Worm (Caenorhabditis elegans) whole organism, L4 larva: ENCODE data around the gene srh-272.

Experiments used
- F10B5.3 ChIP-seq: sonication (generic microtip); optimal IDR thresholded peaks from 2 replicates; lab custom pipeline; 2016; ENCODE audit warnings: mild to moderate bottlenecking, missing genetic modification characterization, missing compliant biosample characterization
- F49E8.2 ChIP-seq: sonication (generic microtip); optimal IDR thresholded peaks from 2 replicates; lab custom pipeline; 2016; ENCODE audit warnings: missing compliant biosample characterization, mild to moderate bottlenecking, missing genetic modification characterization, borderline replicate concordance
- T20F7.1 ChIP-seq: fragments of 200-800 bp; sonication (Bioruptor generic); optimal IDR thresholded peaks from 2 replicates; lab custom pipeline; 2018; ENCODE audit warnings: mild to moderate bottlenecking, missing genetic modification characterization, missing compliant biosample characterization
- Y48G9A.11 ChIP-seq: fragments of 200-800 bp; sonication (Bioruptor generic); IDR thresholded peaks from 2 replicates; pipeline ENCODE4 v1.3.6; 2022; ENCODE audit warnings: missing genetic modification reagents, missing genetic modification characterization, missing compliant biosample characterization
- aha-1 ChIP-seq: fragments of 150-350 bp; peaks from one replicate; lab custom pipeline; 2014; ENCODE audit warnings: missing biosample characterization, missing genetic modification characterization
- ceh-44 ChIP-seq: fragments of 200-800 bp; sonication (Bioruptor generic); IDR thresholded peaks from 2 replicates; pipeline ENCODE4 v1.3.6; 2022; ENCODE audit warnings: missing genetic modification reagents, missing genetic modification characterization, missing compliant biosample characterization
- ceh-62 ChIP-seq: sonication (generic microtip); optimal IDR thresholded peaks from 2 replicates; lab custom pipeline; 2017; ENCODE audit warnings: missing biosample characterization, missing genetic modification characterization
- ces-1 ChIP-seq: fragments of 150-350 bp; sonication (generic microtip); optimal IDR thresholded peaks from 4 replicates; lab custom pipeline; 2014; ENCODE audit warnings: missing biosample characterization, missing genetic modification reagents, missing genetic modification characterization
- dmd-6 ChIP-seq: fragments of 200-800 bp; sonication (Bioruptor generic); IDR thresholded peaks from 2 replicates; pipeline ENCODE4 v1.3.6; 2022; ENCODE audit warnings: missing genetic modification reagents, missing genetic modification characterization, missing compliant biosample characterization
- egl-43 ChIP-seq: fragments of 200-800 bp; sonication (Bioruptor generic); IDR thresholded peaks from 2 replicates; pipeline ENCODE4 v1.3.6; 2022; ENCODE audit warnings: missing genetic modification reagents, missing genetic modification characterization, missing compliant biosample characterization
- fos-1 ChIP-seq: fragments of 150-350 bp; optimal IDR thresholded peaks from 2 replicates; lab custom pipeline; 2014; ENCODE audit warnings: missing biosample characterization, missing genetic modification characterization
- hlh-11 ChIP-seq: fragments of 200-800 bp; sonication (Bioruptor generic); optimal IDR thresholded peaks from 2 replicates; lab custom pipeline; 2018; ENCODE audit warnings: mild to moderate bottlenecking, missing genetic modification characterization, missing compliant biosample characterization
- hlh-30 ChIP-seq: sonication (generic microtip); optimal IDR thresholded peaks from 2 replicates; lab custom pipeline; 2017; ENCODE audit warnings: antibody characterized with exemption, mild to moderate bottlenecking, missing genetic modification characterization, missing compliant biosample characterization; ENCODE audit not compliant: insufficient read depth
- lim-7 ChIP-seq: fragments of 200-800 bp; sonication (Bioruptor generic); IDR thresholded peaks from 2 replicates; pipeline ENCODE4 v1.3.6; 2022; ENCODE audit warnings: missing genetic modification characterization, missing compliant biosample characterization
- lin-13 ChIP-seq: fragments of 150-350 bp; optimal IDR thresholded peaks from 2 replicates; lab custom pipeline; 2014; ENCODE audit warnings: missing biosample characterization, missing genetic modification reagents, missing genetic modification characterization
- lin-29 ChIP-seq: fragments of 200-800 bp; sonication (Bioruptor generic); IDR thresholded peaks from 2 replicates; pipeline ENCODE4 v1.3.6; 2022; ENCODE audit warnings: missing genetic modification reagents, missing genetic modification characterization, missing compliant biosample characterization
- lin-38 ChIP-seq: fragments of 200-800 bp; sonication (Bioruptor generic); IDR thresholded peaks from 2 replicates; pipeline ENCODE4 v1.3.6; 2022; ENCODE audit warnings: missing genetic modification reagents, missing genetic modification characterization, missing compliant biosample characterization
- lin-39 ChIP-seq: fragments of 150-350 bp; optimal IDR thresholded peaks from 2 replicates; lab custom pipeline; 2014; ENCODE audit warnings: missing biosample characterization, missing genetic modification reagents, missing genetic modification characterization
- lsy-2 ChIP-seq, 2 experiments: fragments of 150-350 bp in 1 of 2; sonication (generic microtip) in 1 of 2; optimal IDR thresholded peaks; 2 replicates each; lab custom pipeline; 2014 to 2017; ENCODE audit warnings: missing biosample characterization in 2 of 2, missing genetic modification characterization in 2 of 2
- madf-9 ChIP-seq: fragments of 200-800 bp; sonication (Bioruptor generic); conservative IDR thresholded peaks from 2 replicates; pipeline ENCODE4 v1.3.6; 2022; ENCODE audit warnings: missing genetic modification reagents, missing genetic modification characterization, missing compliant biosample characterization
- mdl-1 ChIP-seq, 2 experiments: fragments of 150-350 bp in 1 of 2; sonication (generic microtip) in 1 of 2; optimal IDR thresholded peaks; 2 replicates each; lab custom pipeline; 2014 to 2017; ENCODE audit warnings: missing biosample characterization in 2 of 2, missing genetic modification characterization in 2 of 2
- mxl-2 ChIP-seq: fragments of 200-800 bp; sonication (Bioruptor generic); conservative IDR thresholded peaks from 2 replicates; pipeline ENCODE4 v1.3.6; 2022; ENCODE audit warnings: missing genetic modification reagents, missing genetic modification characterization, missing compliant biosample characterization
- mxl-3 ChIP-seq: fragments of 200-800 bp; sonication (Bioruptor generic); optimal IDR thresholded peaks from 2 replicates; lab custom pipeline; 2018; ENCODE audit warnings: mild to moderate bottlenecking, missing genetic modification characterization, missing compliant biosample characterization
- nhr-10 ChIP-seq: fragments of 150-350 bp; optimal IDR thresholded peaks from 2 replicates; lab custom pipeline; 2014; ENCODE audit warnings: missing biosample characterization, missing genetic modification characterization
- nhr-111 ChIP-seq: fragments of 200-800 bp; sonication (Bioruptor generic); optimal IDR thresholded peaks from 2 replicates; lab custom pipeline; 2018; ENCODE audit warnings: mild to moderate bottlenecking, missing genetic modification characterization, missing compliant biosample characterization
- nhr-28 ChIP-seq: fragments of 150-350 bp; optimal IDR thresholded peaks from 2 replicates; lab custom pipeline; 2014; ENCODE audit warnings: missing biosample characterization, missing genetic modification characterization
- nhr-42 ChIP-seq: fragments of 200-800 bp; sonication (Bioruptor generic); IDR thresholded peaks from 2 replicates; pipeline ENCODE4 v1.3.6; 2022; ENCODE audit warnings: missing genetic modification characterization, missing compliant biosample characterization
- nhr-77 ChIP-seq: fragments of 150-350 bp; optimal IDR thresholded peaks from 2 replicates; lab custom pipeline; 2014; ENCODE audit warnings: missing biosample characterization, missing genetic modification characterization
- rbr-2 ChIP-seq: sonication (generic microtip); optimal IDR thresholded peaks from 2 replicates; lab custom pipeline; 2016; ENCODE audit warnings: missing genotype, missing genetic modification characterization, missing compliant biosample characterization
- set-16 ChIP-seq: fragments of 200-800 bp; sonication (Bioruptor generic); IDR thresholded peaks from 2 replicates; pipeline ENCODE4 v1.3.6; 2022; ENCODE audit warnings: missing genetic modification reagents, missing genetic modification characterization, missing compliant biosample characterization
- snpc-1.2 ChIP-seq: fragments of 200-800 bp; sonication (Bioruptor generic); IDR thresholded peaks from 2 replicates; pipeline ENCODE4 v1.3.6; 2022; ENCODE audit warnings: missing genetic modification reagents, missing genetic modification characterization, missing compliant biosample characterization
- spr-1 ChIP-seq: sonication (generic microtip); optimal IDR thresholded peaks from 2 replicates; lab custom pipeline; 2016; ENCODE audit warnings: mild to moderate bottlenecking, missing genetic modification characterization, missing compliant biosample characterization
- spr-3 ChIP-seq: fragments of 200-800 bp; sonication (Bioruptor generic); optimal IDR thresholded peaks from 2 replicates; lab custom pipeline; 2018; ENCODE audit warnings: mild to moderate bottlenecking, missing genetic modification characterization, missing compliant biosample characterization
- tag-97 ChIP-seq: fragments of 200-800 bp; sonication (Bioruptor generic); IDR thresholded peaks from 2 replicates; pipeline ENCODE4 v1.3.6; 2022; ENCODE audit warnings: missing genetic modification characterization, missing compliant biosample characterization
- tra-1 ChIP-seq: fragments of 200-800 bp; sonication (Bioruptor generic); IDR thresholded peaks from 2 replicates; pipeline ENCODE4 v1.3.6; 2022; ENCODE audit warnings: missing genetic modification reagents, missing genetic modification characterization, missing compliant biosample characterization
- unc-130 ChIP-seq: sonication (generic microtip); optimal IDR thresholded peaks from 2 replicates; lab custom pipeline; 2016; ENCODE audit warnings: missing genetic modification reagents, missing genetic modification characterization, missing compliant biosample characterization
- zfp-2 ChIP-seq: sonication (generic microtip); optimal IDR thresholded peaks from 2 replicates; lab custom pipeline; 2016; ENCODE audit warnings: mild to moderate bottlenecking, missing genetic modification characterization, missing compliant biosample characterization

Gene srh-272

ce11 chrV:2883097-2883496, 20.0 kb downstream of the srh-272 start:
- no peak for TF ChIP-seq unc-130 (GFP tag; lab: Kevin White, UChicago)
- TF ChIP-seq mdl-1 (tag; optimal IDR thresholded peaks at IDR 0.05; lab: Kevin White, UChicago): no peak
- no peak for TF ChIP-seq lin-39 (tag; lab: Kevin White, UChicago)
- TF ChIP-seq egl-43 (GFP tag; lab: Robert Waterston, UW): no peak
- no peak for TF ChIP-seq mxl-2 (GFP tag; lab: Robert Waterston, UW)
- TF ChIP-seq nhr-10 (tag; lab: Kevin White, UChicago): no peak
- TF ChIP-seq nhr-42 (GFP tag; lab: Robert Waterston, UW): no peak
- TF ChIP-seq zfp-2 (tag; lab: Kevin White, UChicago): no peak
- no peak for TF ChIP-seq ces-1 (GFP tag; lab: Kevin White, UChicago)
- TF ChIP-seq spr-1 (tag; lab: Kevin White, UChicago): no peak
- TF ChIP-seq nhr-77 (tag; lab: Kevin White, UChicago): no peak
- no peak for TF ChIP-seq Y48G9A.11
- TF ChIP-seq nhr-111 (GFP tag; lab: Kevin White, UChicago): no peak
- no peak for TF ChIP-seq F10B5.3 (tag; lab: Kevin White, UChicago)
- no peak for TF ChIP-seq madf-9 (GFP tag; lab: Robert Waterston, UW)
- no peak for TF ChIP-seq snpc-1.2 (GFP tag; lab: Robert Waterston, UW)
- no peak for TF ChIP-seq lin-13 (GFP tag; lab: Kevin White, UChicago)
- no peak for TF ChIP-seq ceh-62 (tag; lab: Kevin White, UChicago)
- no peak for TF ChIP-seq tag-97
- no peak for TF ChIP-seq ceh-44

- TF ChIP-seq spr-3 (GFP tag; lab: Kevin White, UChicago) (no peak), hlh-30 (tag; lab: Kevin White, UChicago) (no peak), lim-7 (GFP tag; lab: Robert Waterston, UW) (no peak), rbr-2 (tag; lab: Kevin White, UChicago) (no peak), F49E8.2 (tag; lab: Kevin White, UChicago) (no peak)
These were observed 21.3 kb downstream of the srh-272 start, which contains the start of gene sre-24 for ce11 chrV:2884411-2884810. Gene sre-24, plus strand, starts transcription at chrV:2884711.

- TF ChIP-seq aha-1 (tag; lab: Kevin White, UChicago) (peak; percentile 93), set-16 (GFP tag; lab: Robert Waterston, UW) (no peak)
These were observed 25.1 kb downstream of the srh-272 start for ce11 chrV:2888265-2888664.

ce11 chrV:2888681-2889080, 25.5 kb downstream of the srh-272 start, which contains the start of gene srw-4:
Gene srw-4, minus strand, starts transcription at chrV:2888781.
- TF ChIP-seq lsy-2 (tag; optimal IDR thresholded peaks at IDR 0.05; lab: Kevin White, UChicago) (no peak), T20F7.1 (GFP tag; lab: Kevin White, UChicago) (no peak)

- TF ChIP-seq fos-1 (no peak), nhr-28 (tag; lab: Kevin White, UChicago) (peak; percentile 23)
These were observed 28.8 kb downstream of the srh-272 start, which contains the start of gene F37B4.15 for ce11 chrV:2891927-2892326. Gene F37B4.15, plus strand, starts transcription at chrV:2892227.

ce11 chrV:2892976-2893375, 29.8 kb downstream of the srh-272 start, which contains the start of gene srh-127:
Gene srh-127, plus strand, starts transcription at chrV:2893276.
- no peak for TF ChIP-seq hlh-11 (tag; lab: Kevin White, UChicago)
- TF ChIP-seq mxl-3 (GFP tag; lab: Kevin White, UChicago): no peak
- no peak for TF ChIP-seq dmd-6
- no peak for TF ChIP-seq lin-29 (GFP tag; lab: Robert Waterston, UW)
- no peak for TF ChIP-seq lin-38 (GFP tag; lab: Robert Waterston, UW)
- TF ChIP-seq tra-1 (GFP tag; lab: Robert Waterston, UW): no peak
